Worm (Caenorhabditis elegans): ENCODE measurements around the gene srw-73.

Gene srw-73

ce11 chrV:16591992-16592798 is 3.9 kb upstream of the srw-73 start, which contains the start of gene srh-269 (continued):
- TF ChIP-seq nhr-25 (tag; optimal IDR thresholded peaks at IDR 0.05), result no peak
- TF ChIP-seq nhr-129 (tag; optimal IDR thresholded peaks at IDR 0.05), result peak; percentile 76
- no peak for TF ChIP-seq unc-62 (GFP tag; optimal IDR thresholded peaks at IDR 0.05)
- TF ChIP-seq ztf-4 (tag; optimal IDR thresholded peaks at IDR 0.05), result peak; percentile 16
- peak; percentile 52 for TF ChIP-seq lin-13 (GFP tag; optimal IDR thresholded peaks at IDR 0.05)
- TF ChIP-seq nhr-21 (tag; optimal IDR thresholded peaks at IDR 0.05), result peak; percentile 47
- TF ChIP-seq nhr-237 (tag; optimal IDR thresholded peaks at IDR 0.05), result no peak
- no peak for TF ChIP-seq nhr-77 (tag; optimal IDR thresholded peaks at IDR 0.05)

ce11 chrV:16589488-16589887 is 1.2 kb upstream of the srw-73 start:
- no peak for TF ChIP-seq ceh-82 (tag; optimal IDR thresholded peaks at IDR 0.05)
- no peak for TF ChIP-seq elt-3 (tag; optimal IDR thresholded peaks at IDR 0.05)
- TF ChIP-seq lin-13 (GFP tag; optimal IDR thresholded peaks at IDR 0.05), result no peak
- no peak for TF ChIP-seq crh-2 (tag; optimal IDR thresholded peaks at IDR 0.05)
- no peak for TF ChIP-seq mab-5 (tag; optimal IDR thresholded peaks at IDR 0.05)

- TF ChIP-seq lsy-2 (tag; optimal IDR thresholded peaks at IDR 0.05) (no peak), nhr-6 (tag; optimal IDR thresholded peaks at IDR 0.05) (no peak), mdl-1 (tag; optimal IDR thresholded peaks at IDR 0.05) (no peak), ztf-4 (tag; optimal IDR thresholded peaks at IDR 0.05) (no peak), alr-1 (tag; optimal IDR thresholded peaks at IDR 0.05) (no peak), elt-1 (tag; optimal IDR thresholded peaks at IDR 0.05) (no peak), nhr-77 (tag; optimal IDR thresholded peaks at IDR 0.05) (no peak), ceh-16 (tag; optimal IDR thresholded peaks at IDR 0.05) (no peak), ama-1 (optimal IDR thresholded peaks at IDR 0.05) (no peak), ztf-11 (tag; optimal IDR thresholded peaks at IDR 0.05) (no peak), peb-1 (tag; optimal IDR thresholded peaks at IDR 0.05) (no peak), gmeb-1 (tag; optimal IDR thresholded peaks at IDR 0.05) (no peak), lin-11 (tag; optimal IDR thresholded peaks at IDR 0.05) (no peak), fos-1 (tag; optimal IDR thresholded peaks at IDR 0.05) (no peak), unc-55 (GFP tag; optimal IDR thresholded peaks at IDR 0.05) (no peak)
Measured at ce11 chrV:16582973-16583372, 5.4 kb downstream of the srw-73 start, which contains the start of gene str-150. str-150 (plus strand) TSS chrV:16583273.

DNA sequence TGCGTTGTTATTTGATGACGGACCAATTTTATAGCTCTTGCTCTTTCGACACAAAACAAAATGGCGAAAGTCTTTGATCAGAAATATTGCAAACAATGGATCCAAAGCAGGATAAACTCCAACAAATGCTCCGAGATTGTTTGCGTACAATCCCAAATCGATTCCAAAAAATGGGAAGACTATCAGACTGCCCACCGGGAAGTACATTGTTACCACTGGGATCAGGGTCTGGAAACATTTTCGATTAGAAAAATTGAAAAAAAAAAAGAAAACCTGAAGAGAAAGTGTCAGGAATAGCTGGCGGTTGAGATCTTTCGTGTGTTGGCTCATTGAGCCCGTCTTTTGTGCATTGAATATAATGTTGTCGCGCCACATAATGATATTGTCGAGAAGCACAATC is 7.3 kb downstream of the srw-73 start:
- no peak for TF ChIP-seq lin-11 (tag; optimal IDR thresholded peaks at IDR 0.05)
- no peak for TF ChIP-seq blmp-1 (tag; optimal IDR thresholded peaks at IDR 0.05; ENCODE audit: insufficient read depth)
- no peak for TF ChIP-seq peb-1 (tag; optimal IDR thresholded peaks at IDR 0.05)
- no peak for TF ChIP-seq sma-9 (GFP tag; optimal IDR thresholded peaks at IDR 0.05)
- TF ChIP-seq sma-9 (tag; optimal IDR thresholded peaks at IDR 0.05), result no peak
- TF ChIP-seq elt-1 (tag; optimal IDR thresholded peaks at IDR 0.05), result no peak
- no peak for TF ChIP-seq crh-2 (tag; optimal IDR thresholded peaks at IDR 0.05)
- TF ChIP-seq nhr-11 (tag; optimal IDR thresholded peaks at IDR 0.05), result no peak
- no peak for TF ChIP-seq C34F6.9 (tag; optimal IDR thresholded peaks at IDR 0.05)
- no peak for TF ChIP-seq ceh-82 (tag; optimal IDR thresholded peaks at IDR 0.05)

DNA sequence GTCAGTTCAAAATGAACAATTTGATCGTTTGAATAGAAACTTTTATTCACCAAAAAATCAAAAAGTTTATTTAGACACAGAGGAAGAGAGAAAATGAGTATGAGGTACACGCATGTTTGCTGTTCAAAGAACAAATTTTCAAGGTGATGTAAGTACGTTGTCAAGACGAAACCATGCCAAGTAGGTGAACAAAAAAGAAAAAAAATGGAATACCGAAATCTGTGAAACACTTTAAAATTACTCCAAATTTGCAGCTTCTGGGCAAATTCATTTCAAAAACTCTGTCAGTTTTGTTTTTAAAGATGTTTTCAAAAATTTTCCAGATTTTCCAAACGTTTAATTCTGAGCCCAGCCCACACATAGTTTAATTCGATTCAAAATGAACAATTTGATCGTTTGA is 7.9 kb downstream of the srw-73 start, which contains the start of gene nhr-271:
TSS of gene nhr-271 (minus strand) at position 101 of the 400 bp plus-strand sequence.
- TF ChIP-seq skn-1 (tag; optimal IDR thresholded peaks at IDR 0.05), result no peak
- no peak for TF ChIP-seq aly-2 (tag; optimal IDR thresholded peaks at IDR 0.05)
- TF ChIP-seq blmp-1 (tag; optimal IDR thresholded peaks at IDR 0.05; ENCODE audit: insufficient read depth), result no peak
- TF ChIP-seq ztf-11 (tag; optimal IDR thresholded peaks at IDR 0.05), result no peak
- TF ChIP-seq Y55F3AM.14 (GFP tag; optimal IDR thresholded peaks at IDR 0.05), result no peak
- TF ChIP-seq zag-1 (tag; optimal IDR thresholded peaks at IDR 0.05), result no peak
- no peak for TF ChIP-seq ztf-1 (GFP tag; conservative IDR thresholded peaks at IDR 0.05)
- TF ChIP-seq lin-11 (tag; optimal IDR thresholded peaks at IDR 0.05), result no peak
- no peak for TF ChIP-seq ceh-16 (tag; optimal IDR thresholded peaks at IDR 0.05)
- no peak for TF ChIP-seq snpc-4 (tag; optimal IDR thresholded peaks at IDR 0.05)
- no peak for TF ChIP-seq unc-62 (GFP tag; optimal IDR thresholded peaks at IDR 0.05)
- TF ChIP-seq nhr-25 (tag; optimal IDR thresholded peaks at IDR 0.05), result no peak
- no peak for TF ChIP-seq nhr-129 (tag; optimal IDR thresholded peaks at IDR 0.05)
- TF ChIP-seq egl-27 (tag; optimal IDR thresholded peaks at IDR 0.05), result no peak
- no peak for TF ChIP-seq nhr-6 (tag; optimal IDR thresholded peaks at IDR 0.05)
- no peak for TF ChIP-seq mbf-1 (tag; optimal IDR thresholded peaks at IDR 0.05)

Data from whole organism, L2 larva.